Fruit fly (Drosophila melanogaster) whole organism, embryonic: ENCODE results near the gene Nepl12.

Experiments used
- CG10366 ChIP-seq: fragments of 200-800 bp; sonication (Bioruptor generic); IDR thresholded peaks from 2 replicates; pipeline ENCODE4 v1.3.6; 2022; ENCODE audit warnings: missing biosample characterization, missing genetic modification characterization
- CG10565 ChIP-seq: fragments of 200-800 bp; sonication (Bioruptor generic); optimal IDR thresholded peaks from 3 replicates; lab custom pipeline; 2016; ENCODE audit warnings: missing biosample characterization, mild to moderate bottlenecking, missing genetic modification characterization
- CG14050 ChIP-seq: fragments of 200-800 bp; sonication (Bioruptor generic); IDR thresholded peaks from 3 replicates; pipeline ENCODE4 v1.3.6; 2022; ENCODE audit warnings: missing biosample characterization, missing genetic modification characterization
- CG14710 ChIP-seq: fragments of 200-800 bp; sonication (Bioruptor generic); optimal IDR thresholded peaks from 3 replicates; lab custom pipeline; 2019; ENCODE audit warnings: missing biosample characterization, mild to moderate bottlenecking, missing genetic modification characterization, moderate library complexity
- CG14965 ChIP-seq: fragments of 200-800 bp; sonication (Bioruptor generic); optimal IDR thresholded peaks from 2 replicates; lab custom pipeline; 2016; ENCODE audit warnings: missing biosample characterization, missing genetic modification characterization, borderline replicate concordance
- CG15601 ChIP-seq: fragments of 200-800 bp; sonication (Bioruptor generic); optimal IDR thresholded peaks from 3 replicates; lab custom pipeline; 2019; ENCODE audit warnings: missing biosample characterization, mild to moderate bottlenecking, missing genetic modification characterization, moderate library complexity
- CG15696 ChIP-seq: fragments of 200-800 bp; sonication (Bioruptor generic); optimal IDR thresholded peaks from 2 replicates; lab custom pipeline; 2019; ENCODE audit warnings: missing biosample characterization, mild to moderate bottlenecking, missing genetic modification characterization, moderate library complexity
- CG1603 ChIP-seq: fragments of 200-800 bp; sonication (Bioruptor generic); optimal IDR thresholded peaks from 2 replicates; lab custom pipeline; 2019; ENCODE audit warnings: missing biosample characterization, mild to moderate bottlenecking, missing genetic modification characterization, moderate library complexity
- CG16813 ChIP-seq: fragments of 200-800 bp; sonication (Bioruptor generic); IDR thresholded peaks from 3 replicates; pipeline ENCODE4 v1.3.6; 2022; ENCODE audit warnings: missing biosample characterization, missing genetic modification characterization; ENCODE audit not compliant: partially characterized antibody
- CG18011 ChIP-seq: fragments of 200-800 bp; sonication (Bioruptor generic); optimal IDR thresholded peaks from 2 replicates; lab custom pipeline; 2017; ENCODE audit warnings: missing biosample characterization, missing genetic modification characterization, mild to moderate bottlenecking, moderate library complexity, missing genotype
- CG32772 ChIP-seq: fragments of 200-800 bp; sonication (Bioruptor generic); IDR thresholded peaks from 2 replicates; pipeline ENCODE4 v1.3.6; 2022; ENCODE audit warnings: missing biosample characterization, missing genetic modification characterization
- CG4617 ChIP-seq: fragments of 200-800 bp; sonication (Bioruptor generic); optimal IDR thresholded peaks from 3 replicates; lab custom pipeline; 2016; ENCODE audit warnings: missing biosample characterization, missing genetic modification characterization, borderline replicate concordance
- CG5180 ChIP-seq: fragments of 200-800 bp; sonication (Bioruptor generic); optimal IDR thresholded peaks from 3 replicates; lab custom pipeline; 2017; ENCODE audit warnings: missing biosample characterization, missing genetic modification characterization, mild to moderate bottlenecking, moderate library complexity, missing genetic modification reagents
- CG6272 ChIP-seq: fragments of 200-800 bp; sonication (Bioruptor generic); IDR thresholded peaks from 2 replicates; pipeline ENCODE4 v1.3.6; 2022; ENCODE audit warnings: missing biosample characterization, missing genetic modification characterization
- CG6813 ChIP-seq: fragments of 200-800 bp; sonication (Bioruptor generic); optimal IDR thresholded peaks from 2 replicates; lab custom pipeline; 2017; ENCODE audit warnings: missing biosample characterization, missing genetic modification characterization, mild to moderate bottlenecking, moderate library complexity, missing genetic modification reagents
- CG7357 ChIP-seq: fragments of 200-800 bp; sonication (Bioruptor generic); IDR thresholded peaks from 3 replicates; pipeline ENCODE4 v1.3.6; 2022; ENCODE audit warnings: missing biosample characterization, missing genetic modification characterization
- CG8281 ChIP-seq: fragments of 200-800 bp; sonication (Bioruptor generic); optimal IDR thresholded peaks from 2 replicates; lab custom pipeline; 2018; ENCODE audit warnings: missing biosample characterization, mild to moderate bottlenecking, missing genetic modification characterization, moderate library complexity
- CG8290 ChIP-seq, 3 experiments: fragments of 200-800 bp; sonication (Bioruptor generic); optimal IDR thresholded peaks; 2 replicates each; lab custom pipeline; 2016 to 2019; ENCODE audit warnings: missing biosample characterization in 3 of 3, missing genetic modification characterization in 3 of 3, mild to moderate bottlenecking in 2 of 3, moderate library complexity in 1 of 3
- CG8388 ChIP-seq: fragments of 200-800 bp; sonication (Bioruptor generic); optimal IDR thresholded peaks from 2 replicates; lab custom pipeline; 2019; ENCODE audit warnings: missing biosample characterization, mild to moderate bottlenecking, missing genetic modification characterization, moderate library complexity
- CG8924 ChIP-seq: fragments of 200-800 bp; optimal IDR thresholded peaks from 3 replicates; lab custom pipeline; 2019; ENCODE audit warnings: missing biosample characterization, mild to moderate bottlenecking, missing genetic modification characterization, moderate library complexity
- CG8944 ChIP-seq: fragments of 200-800 bp; sonication (Bioruptor generic); optimal IDR thresholded peaks from 3 replicates; lab custom pipeline; 2016; ENCODE audit warnings: missing biosample characterization, missing genetic modification characterization
- CkIIα-i1 ChIP-seq: fragments of 200-800 bp; sonication (Bioruptor generic); IDR thresholded peaks from 2 replicates; pipeline ENCODE4 v1.3.6; 2022; ENCODE audit warnings: missing biosample characterization, missing genetic modification characterization
- Dp ChIP-seq: fragments of 200-800 bp; sonication (Bioruptor generic); optimal IDR thresholded peaks from 2 replicates; lab custom pipeline; 2018; ENCODE audit warnings: missing biosample characterization, mild to moderate bottlenecking, missing genetic modification characterization, moderate library complexity
- ERR ChIP-seq: fragments of 200-800 bp; sonication (Bioruptor generic); optimal IDR thresholded peaks from 2 replicates; lab custom pipeline; 2016; ENCODE audit warnings: missing biosample characterization, missing genetic modification characterization
- Eip74EF ChIP-seq, 2 experiments: fragments of 200-800 bp in 1 of 2; fragments of >200 bp in 1 of 2; sonication (Bioruptor generic) in 1 of 2; optimal IDR thresholded peaks; 2 replicates each; lab custom pipeline; 2017 to 2019; ENCODE audit warnings: missing biosample characterization in 2 of 2, missing genetic modification characterization in 2 of 2, mild to moderate bottlenecking in 1 of 2, moderate library complexity in 1 of 2
- HLH54F ChIP-seq: fragments of 200-800 bp; sonication (Bioruptor generic); optimal IDR thresholded peaks from 3 replicates; lab custom pipeline; 2016; ENCODE audit warnings: missing biosample characterization, missing genetic modification characterization
- Hmx ChIP-seq: fragments of 200-800 bp; sonication (Bioruptor generic); optimal IDR thresholded peaks from 2 replicates; lab custom pipeline; 2016; ENCODE audit warnings: missing biosample characterization, missing genetic modification characterization
- Jarid2 ChIP-seq: fragments of 200-800 bp; sonication (Bioruptor generic); optimal IDR thresholded peaks from 3 replicates; lab custom pipeline; 2017; ENCODE audit warnings: mild to moderate bottlenecking, missing biosample characterization, missing genetic modification reagents, missing genetic modification characterization
- PHDP ChIP-seq: fragments of 200-800 bp; sonication (Bioruptor generic); optimal IDR thresholded peaks from 3 replicates; lab custom pipeline; 2018; ENCODE audit warnings: missing biosample characterization, mild to moderate bottlenecking, missing genetic modification characterization, moderate library complexity
- ac ChIP-seq: fragments of 200-800 bp; sonication (Bioruptor generic); optimal IDR thresholded peaks from 3 replicates; lab custom pipeline; 2017; ENCODE audit warnings: missing biosample characterization, mild to moderate bottlenecking, missing genetic modification characterization
- ato ChIP-seq: fragments of 200-800 bp; sonication (Bioruptor generic); IDR thresholded peaks from 2 replicates; pipeline ENCODE4 v1.3.6; 2022; ENCODE audit warnings: missing biosample characterization, missing genetic modification characterization; ENCODE audit not compliant: partially characterized antibody
- ci ChIP-seq: fragments of 200-800 bp; sonication (Bioruptor generic); IDR thresholded peaks from 3 replicates; pipeline ENCODE4 v1.3.6; 2022; ENCODE audit warnings: missing biosample characterization, missing genetic modification characterization
- danr ChIP-seq: fragments of 200-800 bp; sonication (Bioruptor generic); IDR thresholded peaks from 2 replicates; pipeline ENCODE4 v1.3.6; 2022; ENCODE audit warnings: missing biosample characterization, missing genetic modification characterization
- dpn ChIP-seq, 2 experiments: fragments of 200-800 bp; sonication (Bioruptor generic); optimal IDR thresholded peaks; 3 replicates each; lab custom pipeline; 2016; ENCODE audit warnings: missing biosample characterization in 2 of 2, missing genetic modification characterization in 2 of 2
- ftz-f1 ChIP-seq: fragments of 200-800 bp; sonication (Bioruptor generic); optimal IDR thresholded peaks from 2 replicates; lab custom pipeline; 2016; ENCODE audit warnings: missing biosample characterization, missing genetic modification characterization
- gem ChIP-seq: fragments of 200-800 bp; sonication (Bioruptor generic); optimal IDR thresholded peaks from 2 replicates; lab custom pipeline; 2019; ENCODE audit warnings: missing biosample characterization, mild to moderate bottlenecking, missing genetic modification characterization, moderate library complexity
- gro ChIP-seq: fragments of 200-800 bp; sonication (Bioruptor generic); optimal IDR thresholded peaks from 2 replicates; lab custom pipeline; 2016; ENCODE audit warnings: missing biosample characterization, missing genetic modification characterization
- hth ChIP-seq: fragments of >200 bp; optimal IDR thresholded peaks from 2 replicates; lab custom pipeline; 2017; ENCODE audit warnings: inconsistent platforms
- kay ChIP-seq: fragments of 200-800 bp; sonication (Bioruptor generic); optimal IDR thresholded peaks from 2 replicates; lab custom pipeline; 2016; ENCODE audit warnings: missing biosample characterization, missing genetic modification characterization
- nom ChIP-seq: fragments of 200-800 bp; sonication (Bioruptor generic); optimal IDR thresholded peaks from 2 replicates; lab custom pipeline; 2017; ENCODE audit warnings: missing biosample characterization, missing genetic modification characterization, mild to moderate bottlenecking, moderate library complexity, missing genetic modification reagents
- psq ChIP-seq: fragments of 200-800 bp; sonication (Bioruptor generic); optimal IDR thresholded peaks from 2 replicates; lab custom pipeline; 2017; ENCODE audit warnings: missing biosample characterization, missing genetic modification characterization
- sens-2 ChIP-seq: fragments of 200-800 bp; sonication (Bioruptor generic); IDR thresholded peaks from 2 replicates; pipeline ENCODE4 v1.3.6; 2022; ENCODE audit warnings: missing biosample characterization, missing genetic modification characterization
- sima ChIP-seq: fragments of 200-800 bp; sonication (Bioruptor generic); optimal IDR thresholded peaks from 2 replicates; lab custom pipeline; 2016; ENCODE audit warnings: missing biosample characterization, missing genetic modification characterization
- slbo ChIP-seq: fragments of 200-800 bp; sonication (Bioruptor generic); IDR thresholded peaks from 2 replicates; pipeline ENCODE4 v1.3.6; 2022; ENCODE audit warnings: missing biosample characterization, missing genetic modification characterization
- so ChIP-seq: fragments of 200-800 bp; sonication (Bioruptor generic); IDR thresholded peaks from 3 replicates; pipeline ENCODE4 v1.3.6; 2022; ENCODE audit warnings: missing biosample characterization, missing genetic modification characterization
- ssp ChIP-seq: fragments of 200-800 bp; sonication (Bioruptor generic); IDR thresholded peaks from 2 replicates; pipeline ENCODE4 v1.3.6; 2022; ENCODE audit warnings: missing biosample characterization, missing genetic modification characterization
- tin ChIP-seq: fragments of 200-800 bp; sonication (Bioruptor generic); optimal IDR thresholded peaks from 3 replicates; lab custom pipeline; 2016; ENCODE audit warnings: missing biosample characterization, missing genetic modification characterization
- twi ChIP-seq: fragments of 200-800 bp; optimal IDR thresholded peaks from 2 replicates; lab custom pipeline; 2019; ENCODE audit warnings: missing biosample characterization, mild to moderate bottlenecking, missing genetic modification characterization, moderate library complexity
- tx ChIP-seq: fragments of 200-800 bp; sonication (Bioruptor generic); optimal IDR thresholded peaks from 2 replicates; lab custom pipeline; 2016; ENCODE audit warnings: missing biosample characterization, missing genetic modification characterization
- wdn ChIP-seq: fragments of 200-800 bp; sonication (Bioruptor generic); IDR thresholded peaks from 2 replicates; pipeline ENCODE4 v1.3.6; 2022; ENCODE audit warnings: missing biosample characterization, missing genetic modification characterization

Nepl12 gene

DNA sequence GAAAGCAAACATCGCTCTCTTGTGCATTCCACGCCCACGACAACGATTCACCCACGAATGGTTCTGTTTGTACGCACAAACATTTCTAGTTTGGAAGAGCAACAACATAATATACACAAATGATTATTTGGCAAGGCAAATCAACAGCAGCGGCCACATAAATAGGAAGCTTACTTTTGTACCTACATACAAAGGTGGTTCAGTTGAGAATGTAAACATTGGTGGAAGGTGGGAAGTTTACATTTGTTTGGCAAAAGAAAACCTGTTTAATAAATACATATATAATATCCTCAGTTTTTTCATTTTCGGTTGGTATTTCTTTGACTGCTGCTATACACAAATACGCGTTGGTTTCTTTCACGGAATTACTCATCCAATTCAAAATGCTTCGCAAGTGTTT lies 27.2 kb downstream of the Nepl12 start (continued):
- no peak for TF ChIP-seq ci (GFP tag; lab: Robert Waterston, UW)
- TF ChIP-seq ftz-f1, result no peak
- TF ChIP-seq ssp (GFP tag; lab: Robert Waterston, UW), result no peak
- TF ChIP-seq CG10565 (GFP tag; lab: Kevin White, UChicago), result peak; percentile 55
- no peak for TF ChIP-seq nom (GFP tag; lab: Kevin White, UChicago)
- TF ChIP-seq HLH54F, result peak; percentile 84
- TF ChIP-seq CG6272 (GFP tag; lab: Robert Waterston, UW), result peak; percentile 82
- peak; percentile 70 for TF ChIP-seq CG8944
- peak; percentile 74 for TF ChIP-seq psq (GFP tag; lab: Kevin White, UChicago)
- TF ChIP-seq CG32772 (GFP tag; lab: Robert Waterston, UW), result no peak
- peak; percentile 89 for TF ChIP-seq gro
- TF ChIP-seq CG14050 (GFP tag; lab: Robert Waterston, UW), result no peak
- TF ChIP-seq Dp, result no peak
- peak; percentile 67 for TF ChIP-seq sima
- TF ChIP-seq twi (tag; lab: Kevin White, UChicago), result peak; percentile 61
- TF ChIP-seq ac (GFP tag; lab: Kevin White, UChicago), result peak; percentile 82
- TF ChIP-seq ato (GFP tag; lab: Robert Waterston, UW), result no peak
- TF ChIP-seq ERR, result peak; percentile 73
- no peak for TF ChIP-seq wdn
- TF ChIP-seq PHDP (tag; lab: Kevin White, UChicago), result peak; percentile 95
- TF ChIP-seq sens-2, result no peak
- TF ChIP-seq danr, result no peak
- TF ChIP-seq CG8281 (tag; lab: Kevin White, UChicago), result peak; percentile 78
- TF ChIP-seq gem (tag; lab: Kevin White, UChicago), result peak; percentile 94
- peak; percentile 81 for TF ChIP-seq tin (GFP tag; lab: Kevin White, UChicago)
- peak; percentile 69 for TF ChIP-seq CG15696 (tag; lab: Kevin White, UChicago)
- TF ChIP-seq CkIIα-i1 (GFP tag; lab: Robert Waterston, UW), result no peak
- peak; percentile 89 for TF ChIP-seq CG1603 (tag; lab: Kevin White, UChicago)
- TF ChIP-seq Hmx, result peak; percentile 23
- peak; percentile 84 to 87 for TF ChIP-seq dpn (GFP tag; optimal IDR thresholded peaks at IDR 0.05; lab: Kevin White, UChicago)
- TF ChIP-seq CG18011 (GFP tag; lab: Kevin White, UChicago), result peak; percentile 76
- TF ChIP-seq CG16813 (GFP tag; lab: Robert Waterston, UW), result no peak
- peak; percentile 69 for TF ChIP-seq CG5180 (GFP tag; lab: Kevin White, UChicago)
- TF ChIP-seq CG14965 (GFP tag; lab: Kevin White, UChicago), result no peak
- TF ChIP-seq CG8388 (GFP tag; lab: Kevin White, UChicago), result peak; percentile 88
- TF ChIP-seq CG4617 (GFP tag; lab: Kevin White, UChicago), result peak; percentile 51
- peak; percentile 80 for TF ChIP-seq CG7357 (GFP tag; lab: Robert Waterston, UW)
- TF ChIP-seq tx (GFP tag; lab: Kevin White, UChicago), result peak; percentile 70
- no peak for TF ChIP-seq slbo (GFP tag; lab: Robert Waterston, UW)
- peak; percentile 90 for TF ChIP-seq kay (GFP tag; lab: Kevin White, UChicago)
- peak; percentile 76 for TF ChIP-seq CG8290 (GFP tag; optimal IDR thresholded peaks at IDR 0.05; lab: Kevin White, UChicago)
- peak in 1 of 2 experiments; percentile 92 for TF ChIP-seq CG8290 (tag; optimal IDR thresholded peaks at IDR 0.05; lab: Kevin White, UChicago)
- TF ChIP-seq CG15601 (tag; lab: Kevin White, UChicago), result peak; percentile 85
- peak; percentile 92 for TF ChIP-seq CG8924 (tag; lab: Kevin White, UChicago)
- peak; percentile 76 for TF ChIP-seq Jarid2 (GFP tag; lab: Kevin White, UChicago)
- no peak for TF ChIP-seq hth
- TF ChIP-seq CG10366 (GFP tag; lab: Robert Waterston, UW), result no peak
- peak; percentile 82 for TF ChIP-seq CG14710
- peak; percentile 90 for TF ChIP-seq CG6813 (GFP tag; lab: Kevin White, UChicago)
- TF ChIP-seq Eip74EF (GFP tag; optimal IDR thresholded peaks at IDR 0.05; lab: Kevin White, UChicago), result peak in 1 of 2 experiments; percentile 94
- no peak for TF ChIP-seq so (GFP tag; lab: Robert Waterston, UW)
